Fruit fly (Drosophila melanogaster) whole organism, pupa: ENCODE results near the gene CG34452.

Experiments used
- CG13204 ChIP-seq: fragments of 200-800 bp; sonication (Bioruptor generic); optimal IDR thresholded peaks from 2 replicates; lab custom pipeline; 2018; ENCODE audit warnings: missing biosample characterization, mild to moderate bottlenecking, missing genetic modification characterization, moderate library complexity
- CG15710 ChIP-seq: fragments of 200-800 bp; sonication (Bioruptor generic); optimal IDR thresholded peaks from 2 replicates; lab custom pipeline; 2018; ENCODE audit warnings: missing biosample characterization, mild to moderate bottlenecking, missing genetic modification characterization, moderate library complexity
- CG4496 ChIP-seq: fragments of 200-800 bp; sonication (Bioruptor generic); IDR thresholded peaks from 3 replicates; pipeline ENCODE4 v1.3.6; 2022; ENCODE audit warnings: missing biosample characterization, missing genetic modification characterization
- Snoo ChIP-seq: fragments of 200-800 bp; sonication (Bioruptor generic); optimal IDR thresholded peaks from 3 replicates; lab custom pipeline; 2017; ENCODE audit warnings: missing biosample characterization, mild to moderate bottlenecking, missing genetic modification characterization, inconsistent platforms
- rn ChIP-seq: fragments of 200-800 bp; sonication (Bioruptor generic); IDR thresholded peaks from 2 replicates; pipeline ENCODE4 v1.3.6; 2022; ENCODE audit warnings: missing biosample characterization, missing genetic modification characterization

dm6 chr3L:15652154-15652553 lies 35.5 kb downstream of the CG34452 start, which contains the start of the genes Eig71Ec and Eig71Ed:
- no peak for TF ChIP-seq Snoo
- TF ChIP-seq CG13204 (GFP tag; lab: Kevin White, UChicago): no peak
- no peak for TF ChIP-seq CG4496 (GFP tag; lab: Robert Waterston, UW)
- no peak for TF ChIP-seq CG15710
- no peak for TF ChIP-seq rn (GFP tag; lab: Robert Waterston, UW)
